Worm (Caenorhabditis elegans): ENCODE measurements around the gene ggtb-1.

DNA sequence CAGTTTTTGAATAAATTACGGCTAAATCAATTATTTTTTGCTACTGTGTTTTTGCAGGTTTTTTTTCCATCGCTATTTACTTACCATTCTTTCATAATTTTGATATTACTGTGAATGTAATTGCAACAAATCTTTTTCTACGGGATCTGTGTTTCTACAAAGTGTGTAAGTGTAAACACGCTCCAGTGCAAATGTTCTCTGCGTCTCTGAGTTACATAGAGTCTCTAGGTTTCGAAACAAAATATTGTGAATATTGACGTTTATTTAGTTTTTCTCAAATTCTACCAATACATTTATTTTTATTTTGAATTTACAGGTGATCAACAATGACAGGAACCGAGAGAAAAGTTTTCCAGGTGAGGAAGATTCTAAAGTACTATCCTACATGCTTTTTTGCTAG, 50.5 kb downstream of the ggtb-1 start, which contains the start of gene yju-2:
- TF ChIP-seq him-1 (tag; optimal IDR thresholded peaks at IDR 0.05) (no peak), W03F9.2 (tag; optimal IDR thresholded peaks at IDR 0.05) (no peak), dao-5 (tag; optimal IDR thresholded peaks at IDR 0.05) (no peak)

Measured in whole organism, L4/young adult.